Worm (Caenorhabditis elegans) whole organism, L4 larva: ENCODE data around the gene hlh-27.

Source experiments
- D1046.2 ChIP-seq: fragments of 200-800 bp; sonication (Bioruptor generic); IDR thresholded peaks from 2 replicates; pipeline ENCODE4 v1.3.6; 2022; ENCODE audit warnings: missing genetic modification characterization, missing compliant biosample characterization
- F37D6.2 ChIP-seq: sonication (generic microtip); optimal IDR thresholded peaks from 2 replicates; lab custom pipeline; 2016; ENCODE audit warnings: mild to moderate bottlenecking, missing genetic modification characterization, missing compliant biosample characterization
- F49E8.2 ChIP-seq: sonication (generic microtip); optimal IDR thresholded peaks from 2 replicates; lab custom pipeline; 2016; ENCODE audit warnings: missing compliant biosample characterization, mild to moderate bottlenecking, missing genetic modification characterization, borderline replicate concordance
- T20F7.1 ChIP-seq: fragments of 200-800 bp; sonication (Bioruptor generic); optimal IDR thresholded peaks from 2 replicates; lab custom pipeline; 2018; ENCODE audit warnings: mild to moderate bottlenecking, missing genetic modification characterization, missing compliant biosample characterization
- ZK337.2 ChIP-seq: fragments of 200-800 bp; sonication (Bioruptor generic); IDR thresholded peaks from 2 replicates; pipeline ENCODE4 v1.3.6; 2022; ENCODE audit warnings: missing genetic modification reagents, missing genetic modification characterization, missing compliant biosample characterization
- attf-4 ChIP-seq: sonication (generic microtip); optimal IDR thresholded peaks from 3 replicates; lab custom pipeline; 2017; ENCODE audit warnings: missing biosample characterization, missing genetic modification characterization
- daf-16 ChIP-seq, 3 experiments: sonication (generic microtip); optimal IDR thresholded peaks; 2 replicates each; lab custom pipeline; 2016 to 2017; ENCODE audit warnings: missing genetic modification characterization in 3 of 3, missing genetic modification reagents in 3 of 3, mild to moderate bottlenecking in 2 of 3, missing compliant biosample characterization in 2 of 3, missing biosample characterization in 1 of 3, moderate library complexity in 1 of 3
- dmd-6 ChIP-seq: fragments of 200-800 bp; sonication (Bioruptor generic); IDR thresholded peaks from 2 replicates; pipeline ENCODE4 v1.3.6; 2022; ENCODE audit warnings: missing genetic modification reagents, missing genetic modification characterization, missing compliant biosample characterization
- dve-1 ChIP-seq: sonication (generic microtip); optimal IDR thresholded peaks from 2 replicates; lab custom pipeline; 2017; ENCODE audit warnings: antibody characterized with exemption, mild to moderate bottlenecking, missing genetic modification characterization, missing compliant biosample characterization; ENCODE audit not compliant: insufficient read depth
- egl-27 ChIP-seq: sonication (generic microtip); optimal IDR thresholded peaks from 3 replicates; lab custom pipeline; 2017; ENCODE audit warnings: missing biosample characterization, missing genetic modification reagents, missing genetic modification characterization
- fos-1 ChIP-seq: fragments of 150-350 bp; optimal IDR thresholded peaks from 2 replicates; lab custom pipeline; 2014; ENCODE audit warnings: missing biosample characterization, missing genetic modification characterization
- hlh-11 ChIP-seq: fragments of 200-800 bp; sonication (Bioruptor generic); optimal IDR thresholded peaks from 2 replicates; lab custom pipeline; 2018; ENCODE audit warnings: mild to moderate bottlenecking, missing genetic modification characterization, missing compliant biosample characterization
- hlh-30 ChIP-seq: sonication (generic microtip); optimal IDR thresholded peaks from 2 replicates; lab custom pipeline; 2017; ENCODE audit warnings: antibody characterized with exemption, mild to moderate bottlenecking, missing genetic modification characterization, missing compliant biosample characterization; ENCODE audit not compliant: insufficient read depth
- hmg-1.1 ChIP-seq: fragments of 200-800 bp; sonication (Bioruptor generic); IDR thresholded peaks from 2 replicates; pipeline ENCODE4 v1.3.6; 2022; ENCODE audit warnings: missing genetic modification reagents, missing genetic modification characterization, missing compliant biosample characterization
- lin-1 ChIP-seq: fragments of 200-800 bp; sonication (Bioruptor generic); IDR thresholded peaks from 2 replicates; pipeline ENCODE4 v1.3.6; 2022; ENCODE audit warnings: missing genetic modification reagents, missing genetic modification characterization, missing compliant biosample characterization
- lir-3 ChIP-seq: sonication (generic microtip); optimal IDR thresholded peaks from 2 replicates; lab custom pipeline; 2016; ENCODE audit warnings: mild to moderate bottlenecking, missing genetic modification characterization, missing compliant biosample characterization
- mdl-1 ChIP-seq, 2 experiments: fragments of 150-350 bp in 1 of 2; sonication (generic microtip) in 1 of 2; optimal IDR thresholded peaks; 2 replicates each; lab custom pipeline; 2014 to 2017; ENCODE audit warnings: missing biosample characterization in 2 of 2, missing genetic modification characterization in 2 of 2
- nhr-102 ChIP-seq: sonication (generic microtip); optimal IDR thresholded peaks from 2 replicates; lab custom pipeline; 2016; ENCODE audit warnings: mild to moderate bottlenecking, missing genetic modification characterization, moderate library complexity, missing compliant biosample characterization
- nhr-111 ChIP-seq: fragments of 200-800 bp; sonication (Bioruptor generic); optimal IDR thresholded peaks from 2 replicates; lab custom pipeline; 2018; ENCODE audit warnings: mild to moderate bottlenecking, missing genetic modification characterization, missing compliant biosample characterization
- nhr-28 ChIP-seq: fragments of 150-350 bp; optimal IDR thresholded peaks from 2 replicates; lab custom pipeline; 2014; ENCODE audit warnings: missing biosample characterization, missing genetic modification characterization
- nhr-6 ChIP-seq: fragments of 150-350 bp; optimal IDR thresholded peaks from 2 replicates; lab custom pipeline; 2014; ENCODE audit warnings: missing biosample characterization, missing genetic modification characterization
- nhr-76 ChIP-seq: fragments of 150-350 bp; optimal IDR thresholded peaks from 2 replicates; lab custom pipeline; 2014; ENCODE audit warnings: missing biosample characterization, missing genetic modification characterization
- nhr-77 ChIP-seq: fragments of 150-350 bp; optimal IDR thresholded peaks from 2 replicates; lab custom pipeline; 2014; ENCODE audit warnings: missing biosample characterization, missing genetic modification characterization
- pqm-1 ChIP-seq: sonication (generic microtip); optimal IDR thresholded peaks from 2 replicates; lab custom pipeline; 2017; ENCODE audit warnings: missing biosample characterization, missing genetic modification characterization
- saeg-2 ChIP-seq: fragments of 200-800 bp; sonication (Bioruptor generic); IDR thresholded peaks from 2 replicates; pipeline ENCODE4 v1.3.6; 2022; ENCODE audit warnings: missing genetic modification reagents, missing genetic modification characterization, missing compliant biosample characterization
- skn-1 ChIP-seq: fragments of 150-350 bp; optimal IDR thresholded peaks from 2 replicates; lab custom pipeline; 2014; ENCODE audit warnings: missing biosample characterization, missing genetic modification characterization
- snpc-1.2 ChIP-seq: fragments of 200-800 bp; sonication (Bioruptor generic); IDR thresholded peaks from 2 replicates; pipeline ENCODE4 v1.3.6; 2022; ENCODE audit warnings: missing genetic modification reagents, missing genetic modification characterization, missing compliant biosample characterization
- unc-39 ChIP-seq: sonication (generic microtip); optimal IDR thresholded peaks from 2 replicates; lab custom pipeline; 2017; ENCODE audit warnings: missing biosample characterization, missing genetic modification characterization
- unc-62 ChIP-seq, 3 experiments: fragments of 150-350 bp in 1 of 3; sonication (generic microtip); optimal IDR thresholded peaks in 2 of 3; peaks in 1 of 3; 1 replicate in 1 of 3; 2 replicates in 2 of 3; lab custom pipeline; 2014 to 2017; ENCODE audit warnings: missing biosample characterization in 3 of 3, missing genetic modification characterization in 3 of 3, missing genetic modification reagents in 3 of 3, missing genotype in 1 of 3
- zag-1 ChIP-seq: fragments of 150-350 bp; optimal IDR thresholded peaks from 2 replicates; lab custom pipeline; 2014; ENCODE audit warnings: missing biosample characterization, missing genetic modification characterization
- zip-11 ChIP-seq: fragments of 200-800 bp; sonication (Bioruptor generic); IDR thresholded peaks from 2 replicates; pipeline ENCODE4 v1.3.6; 2022; ENCODE audit warnings: missing genetic modification characterization, missing compliant biosample characterization

Gene hlh-27

DNA sequence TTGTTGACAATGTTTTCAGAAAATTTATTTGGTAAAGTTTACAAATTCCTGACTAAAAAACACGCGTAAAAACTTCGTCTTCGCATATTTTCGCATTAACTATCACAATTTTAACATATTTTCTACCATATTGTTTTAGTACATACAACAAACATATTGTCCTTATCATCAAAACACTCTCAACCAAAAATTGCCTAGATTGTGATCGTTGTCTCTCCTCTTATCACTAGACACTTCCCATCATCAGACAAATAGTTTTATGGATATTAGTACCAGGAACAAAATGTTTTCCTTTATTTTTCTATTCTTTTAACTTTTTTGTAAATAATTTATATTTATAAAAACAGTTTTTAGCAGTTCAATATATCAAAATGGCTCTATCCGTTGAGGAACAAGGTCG is 21.4 kb upstream of the hlh-27 start, which contains the start of gene C17C3.3:
Gene C17C3.3 (plus strand): TSS at position 346 of the 400 bp plus-strand sequence.
- TF ChIP-seq dve-1 (tag; lab: Kevin White, UChicago) (peak; percentile 72), nhr-77 (peak; percentile 5), unc-39 (tag; lab: Kevin White, UChicago) (no peak), daf-16 (GFP tag; optimal IDR thresholded peaks at IDR 0.05; lab: Kevin White, UChicago) (no peak), daf-16 (tag; optimal IDR thresholded peaks at IDR 0.05; lab: Kevin White, UChicago) (peak; percentile 97), pqm-1 (peak; percentile 58), hlh-11 (peak; percentile 24), nhr-28 (tag; lab: Kevin White, UChicago) (peak; percentile 28), F37D6.2 (tag; lab: Kevin White, UChicago) (no peak)

DNA sequence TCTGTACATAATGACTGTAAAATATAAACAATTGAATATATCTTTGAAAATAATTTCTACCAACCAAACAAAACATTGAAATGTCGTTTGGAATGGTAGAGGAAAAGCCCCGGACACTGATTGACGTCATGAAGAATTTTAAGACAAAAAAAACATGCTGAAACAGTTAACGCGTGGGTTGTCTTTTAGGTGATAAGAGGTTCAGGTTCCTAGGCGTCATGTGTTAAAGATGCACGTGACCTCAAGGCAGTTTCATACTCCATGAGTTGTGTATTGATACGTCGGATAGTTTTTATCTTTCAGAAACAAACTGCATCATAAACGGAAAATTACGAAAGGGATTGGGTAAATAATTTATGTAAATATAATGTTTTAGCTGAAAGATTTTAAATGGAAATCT is 17.1 kb upstream of the hlh-27 start:
- TF ChIP-seq nhr-77 (peak; percentile 60), nhr-28 (tag; lab: Kevin White, UChicago) (peak; percentile 6), dmd-6 (peak; percentile 67), T20F7.1 (no peak), zip-11 (GFP tag; lab: Robert Waterston, UW) (no peak), daf-16 (GFP tag; optimal IDR thresholded peaks at IDR 0.05; lab: Kevin White, UChicago) (no peak), daf-16 (tag; optimal IDR thresholded peaks at IDR 0.05; lab: Kevin White, UChicago) (peak; percentile 79), D1046.2 (GFP tag; lab: Robert Waterston, UW) (no peak), hlh-30 (tag; lab: Kevin White, UChicago) (peak; percentile 59), mdl-1 (tag; optimal IDR thresholded peaks at IDR 0.05; lab: Kevin White, UChicago) (peak in 1 of 2 experiments; percentile 34), dve-1 (tag; lab: Kevin White, UChicago) (peak; percentile 83), lin-1 (GFP tag; lab: Robert Waterston, UW) (0 out of 2 replicates have a peak, but pooled peaks have one; percentile 25), pqm-1 (peak; percentile 73), hlh-11 (peak; percentile 48)

DNA sequence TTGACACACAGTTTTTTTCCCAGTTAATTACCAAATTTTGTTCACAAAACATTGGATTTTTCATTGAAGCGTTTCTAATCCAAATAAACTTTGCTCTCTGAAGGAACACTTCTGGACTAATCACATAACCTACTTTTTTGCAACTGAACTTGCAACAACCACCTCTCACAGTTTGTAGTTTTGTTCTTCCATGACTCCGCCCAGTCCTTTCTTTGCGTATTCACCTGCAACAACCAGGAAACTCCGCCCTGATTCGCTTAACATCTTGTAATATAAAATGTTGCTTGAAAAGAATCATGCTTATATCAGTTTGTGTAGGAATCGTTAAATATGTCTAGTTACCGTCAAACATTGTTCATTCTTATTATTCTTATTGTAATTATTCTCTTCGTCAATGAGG is 16.4 kb upstream of the hlh-27 start, which contains the start of gene ins-11:
Gene ins-11 (plus strand): TSS at position 301 of the 400 bp plus-strand sequence.
- no peak for TF ChIP-seq daf-16 (GFP tag; optimal IDR thresholded peaks at IDR 0.05; lab: Kevin White, UChicago)
- no peak for TF ChIP-seq daf-16 (tag; optimal IDR thresholded peaks at IDR 0.05; lab: Kevin White, UChicago)

DNA sequence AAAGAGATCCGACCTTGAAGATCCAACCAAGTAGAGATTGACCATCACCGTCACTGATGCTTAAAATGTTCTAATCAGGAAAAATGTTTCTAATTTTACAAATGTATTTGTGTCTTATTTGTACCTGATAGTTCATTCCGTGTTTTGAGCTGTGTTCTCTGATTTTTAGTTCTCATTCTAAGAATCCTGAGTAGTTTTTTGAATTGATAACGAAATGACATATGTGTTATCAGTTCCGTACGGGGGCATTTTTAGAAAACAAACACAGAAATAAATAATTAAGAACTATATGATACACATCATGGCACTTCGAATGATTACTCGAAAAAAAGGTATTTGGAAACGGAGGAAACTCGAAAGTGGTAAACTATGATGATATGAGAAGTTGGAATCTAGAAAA is 15.5 kb upstream of the hlh-27 start:
- no peak for TF ChIP-seq daf-16 (GFP tag; optimal IDR thresholded peaks at IDR 0.05; lab: Kevin White, UChicago)
- peak; percentile 47 for TF ChIP-seq daf-16 (tag; optimal IDR thresholded peaks at IDR 0.05; lab: Kevin White, UChicago)
- no peak for TF ChIP-seq mdl-1 (tag; optimal IDR thresholded peaks at IDR 0.05; lab: Kevin White, UChicago)
- no peak for TF ChIP-seq nhr-76 (tag; lab: Kevin White, UChicago)
- peak in 1 of 2 experiments; percentile 2 for TF ChIP-seq unc-62 (GFP tag; optimal IDR thresholded peaks at IDR 0.05 in 1 of 2; lab: Kevin White, UChicago)
- no peak for TF ChIP-seq unc-62 (tag; optimal IDR thresholded peaks at IDR 0.05; lab: Kevin White, UChicago)
- TF ChIP-seq dve-1 (tag; lab: Kevin White, UChicago): peak; percentile 21
- TF ChIP-seq nhr-102: peak; percentile 22

DNA sequence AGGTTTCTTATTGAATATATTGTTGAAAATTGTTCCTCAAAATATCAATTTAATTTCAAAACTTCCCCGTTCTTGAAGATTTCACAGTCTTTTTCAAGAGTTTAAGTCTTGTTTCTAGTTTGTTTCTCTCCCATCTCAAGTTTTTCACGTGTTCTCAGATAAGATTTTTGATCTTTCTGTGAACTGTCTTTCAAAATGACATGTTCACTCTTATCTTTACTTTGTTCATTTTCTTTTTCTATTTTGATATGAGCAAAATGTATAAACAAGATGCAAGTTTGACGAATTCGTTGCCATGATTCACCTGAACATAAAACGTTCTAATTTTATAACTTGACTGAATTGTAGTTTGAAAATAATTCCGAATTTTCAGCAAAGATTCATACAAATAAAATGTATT is 14.8 kb upstream of the hlh-27 start:
- TF ChIP-seq hmg-1.1 (no peak), nhr-6 (tag; lab: Kevin White, UChicago) (no peak), dve-1 (tag; lab: Kevin White, UChicago) (peak; percentile 19), nhr-111 (GFP tag; lab: Kevin White, UChicago) (no peak), fos-1 (tag; lab: Kevin White, UChicago) (no peak), daf-16 (GFP tag; optimal IDR thresholded peaks at IDR 0.05; lab: Kevin White, UChicago) (no peak), daf-16 (tag; optimal IDR thresholded peaks at IDR 0.05; lab: Kevin White, UChicago) (peak; percentile 51), lir-3 (no peak), egl-27 (tag; lab: Kevin White, UChicago) (no peak), dmd-6 (peak; percentile 85), skn-1 (no peak), snpc-1.2 (GFP tag; lab: Robert Waterston, UW) (no peak), zag-1 (tag; lab: Kevin White, UChicago) (no peak), attf-4 (tag; lab: Kevin White, UChicago) (no peak), F49E8.2 (tag; lab: Kevin White, UChicago) (no peak), ZK337.2 (GFP tag; lab: Robert Waterston, UW) (no peak), saeg-2 (GFP tag; lab: Robert Waterston, UW) (no peak)
- TF ChIP-seq, all 104 proteins: peak for 3
